Fruit fly (Drosophila melanogaster): Measurements from ENCODE around the gene dos.

dos gene

dm6 chr3L:2579557-2580224, 9.5 kb upstream of the dos start (continued):
- TF ChIP-seq vnd (GFP tag; IDR thresholded peaks at IDR 0.05; ENCODE audit: partially characterized antibody) = peak; percentile 60; the same call in 2 of the 3 replicates
- peak; percentile 84 for TF ChIP-seq bbx (GFP tag; IDR thresholded peaks at IDR 0.05; ENCODE audit: partially characterized antibody)
- no peak for TF ChIP-seq gsb-n (tag; optimal IDR thresholded peaks at IDR 0.05)
- no peak for TF ChIP-seq Kr (GFP tag; optimal IDR thresholded peaks at IDR 0.05)
- TF ChIP-seq sens-2 (GFP tag; IDR thresholded peaks at IDR 0.05) = no peak
- peak; percentile 41 for TF ChIP-seq CG13287 (GFP tag; IDR thresholded peaks at IDR 0.05; ENCODE audit: partially characterized antibody)
- no peak for TF ChIP-seq Sry-δ (GFP tag; optimal IDR thresholded peaks at IDR 0.05)
- TF ChIP-seq MESR4 (GFP tag; optimal IDR thresholded peaks at IDR 0.05) = no peak
- no peak for TF ChIP-seq Usf (GFP tag; optimal IDR thresholded peaks at IDR 0.05)
- TF ChIP-seq klu (GFP tag; IDR thresholded peaks at IDR 0.05) = no peak
- TF ChIP-seq exex (tag; optimal IDR thresholded peaks at IDR 0.05) = no peak
- no peak for TF ChIP-seq oc (tag; optimal IDR thresholded peaks at IDR 0.05)
- no peak for TF ChIP-seq tup (GFP tag; optimal IDR thresholded peaks at IDR 0.05)
- TF ChIP-seq H2.0 (GFP tag; IDR thresholded peaks at IDR 0.05) = no peak
- TF ChIP-seq corto (GFP tag; optimal IDR thresholded peaks at IDR 0.05) = no peak
- peak; percentile 47 for TF ChIP-seq unc-4 (GFP tag; IDR thresholded peaks at IDR 0.05; ENCODE audit: partially characterized antibody)
- no peak for TF ChIP-seq Gsc (GFP tag; IDR thresholded peaks at IDR 0.05)
- no peak for TF ChIP-seq Ravus (GFP tag; IDR thresholded peaks at IDR 0.05)
- no peak for TF ChIP-seq nerfin-2 (GFP tag; IDR thresholded peaks at IDR 0.05; ENCODE audit: partially characterized antibody)
- no peak for TF ChIP-seq CG34422 (GFP tag; IDR thresholded peaks at IDR 0.05)
- no peak for TF ChIP-seq nom (GFP tag; optimal IDR thresholded peaks at IDR 0.05)
- peak; percentile 28; the same call in 1 of the 3 replicates for TF ChIP-seq knrl (GFP tag; IDR thresholded peaks at IDR 0.05; ENCODE audit: partially characterized antibody)
- no peak for TF ChIP-seq insv (GFP tag; optimal IDR thresholded peaks at IDR 0.05)
- TF ChIP-seq repo (GFP tag; optimal IDR thresholded peaks at IDR 0.05) = no peak
- no peak for TF ChIP-seq ftz-f1 (GFP tag; optimal IDR thresholded peaks at IDR 0.05)
- no peak for TF ChIP-seq CG6654 (GFP tag; optimal IDR thresholded peaks at IDR 0.05)
- no peak for TF ChIP-seq CG6765 (GFP tag; optimal IDR thresholded peaks at IDR 0.05)
- peak; percentile 64; the same call in 2 of the 3 replicates for TF ChIP-seq CG14860 (GFP tag; IDR thresholded peaks at IDR 0.05; ENCODE audit: partially characterized antibody)
- TF ChIP-seq CG12391 (tag; optimal IDR thresholded peaks at IDR 0.05) = no peak
- TF ChIP-seq CG4424 (GFP tag; optimal IDR thresholded peaks at IDR 0.05) = no peak
- no peak for TF ChIP-seq CG2116 (GFP tag; optimal IDR thresholded peaks at IDR 0.05)
- 0 out of 4 replicates have a peak, but pooled peaks have one; percentile 27 for TF ChIP-seq chinmo (GFP tag; IDR thresholded peaks at IDR 0.05; ENCODE audit: partially characterized antibody)
- no peak for TF ChIP-seq h (optimal IDR thresholded peaks at IDR 0.05)
- TF ChIP-seq Hmr (GFP tag; optimal IDR thresholded peaks at IDR 0.05) = no peak
- no peak for TF ChIP-seq Hr39 (optimal IDR thresholded peaks at IDR 0.05)
- TF ChIP-seq CG18764 (GFP tag; optimal IDR thresholded peaks at IDR 0.05) = no peak
- no peak for TF ChIP-seq CG30431 (GFP tag; optimal IDR thresholded peaks at IDR 0.05)
- TF ChIP-seq CG42726 (GFP tag; IDR thresholded peaks at IDR 0.05; ENCODE audit: partially characterized antibody) = peak; percentile 55; the same call in 1 of the 2 replicates
- TF ChIP-seq Dip3 (GFP tag; optimal IDR thresholded peaks at IDR 0.05) = no peak
- TF ChIP-seq Six4 (GFP tag; optimal IDR thresholded peaks at IDR 0.05) = no peak
- TF ChIP-seq ara (GFP tag; IDR thresholded peaks at IDR 0.05) = no peak
- TF ChIP-seq trem (tag; optimal IDR thresholded peaks at IDR 0.05) = no peak
- peak; percentile 43 for TF ChIP-seq Med (GFP tag)
- no peak for TF ChIP-seq chn (GFP tag; optimal IDR thresholded peaks at IDR 0.05)
- no peak for TF ChIP-seq dati (GFP tag; IDR thresholded peaks at IDR 0.05)
- no peak for TF ChIP-seq zfh1 (GFP tag; IDR thresholded peaks at IDR 0.05)
- TF ChIP-seq CG32532 (GFP tag; IDR thresholded peaks at IDR 0.05) = no peak
- TF ChIP-seq Side (GFP tag; optimal IDR thresholded peaks at IDR 0.05) = no peak
- no peak for TF ChIP-seq CG14014 (GFP tag; IDR thresholded peaks at IDR 0.05)
- no peak for TF ChIP-seq MBD-R2 (GFP tag; IDR thresholded peaks at IDR 0.05)
